Worm (Caenorhabditis elegans) whole organism, L4/young adult: ENCODE results near the gene K01A2.10.
A peak's percentile ranks its signal among the peaks of the same experiment; 100 is the strongest.

Experiments
- W03F9.2 ChIP-seq: fragments of 150-350 bp; optimal IDR thresholded peaks from 2 replicates; lab custom pipeline; 2014; ENCODE audit warnings: missing biosample characterization, missing genetic modification characterization
- dao-5 ChIP-seq: sonication (generic microtip); optimal IDR thresholded peaks from 2 replicates; lab custom pipeline; 2016; ENCODE audit warnings: missing genotype, missing genetic modification characterization, moderate library complexity, missing compliant biosample characterization
- him-1 ChIP-seq: sonication (generic microtip); optimal IDR thresholded peaks from 2 replicates; lab custom pipeline; 2016; ENCODE audit warnings: missing genotype, missing genetic modification reagents, missing genetic modification characterization, missing compliant biosample characterization

K01A2.10 gene

DNA sequence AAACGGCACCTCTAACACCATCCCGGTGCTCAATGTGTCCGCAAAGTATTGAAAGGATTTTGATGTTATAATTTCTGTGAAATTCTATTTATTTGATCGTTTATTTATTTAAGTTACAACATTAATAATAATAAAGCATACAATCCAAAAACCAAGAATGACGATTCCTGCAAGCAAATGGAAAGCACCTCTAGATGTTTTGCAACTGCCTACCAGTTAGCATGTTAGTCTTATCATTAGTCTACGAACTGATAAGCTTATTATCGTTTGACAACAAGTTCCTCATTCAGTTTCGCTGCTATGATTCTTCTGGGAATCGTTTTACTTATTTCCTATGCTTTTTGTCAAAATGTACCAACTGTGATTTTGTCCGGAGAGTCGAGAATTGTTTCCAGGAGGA lies 23.2 kb downstream of the K01A2.10 start, which contains the start of gene K01A2.6:
K01A2.6 (plus strand) TSS at position 301 of the 400 bp plus-strand sequence.
- TF ChIP-seq W03F9.2 (tag; lab: Kevin White, UChicago) (no peak), him-1 (tag; lab: Kevin White, UChicago) (no peak), dao-5 (tag; lab: Kevin White, UChicago) (no peak)

DNA sequence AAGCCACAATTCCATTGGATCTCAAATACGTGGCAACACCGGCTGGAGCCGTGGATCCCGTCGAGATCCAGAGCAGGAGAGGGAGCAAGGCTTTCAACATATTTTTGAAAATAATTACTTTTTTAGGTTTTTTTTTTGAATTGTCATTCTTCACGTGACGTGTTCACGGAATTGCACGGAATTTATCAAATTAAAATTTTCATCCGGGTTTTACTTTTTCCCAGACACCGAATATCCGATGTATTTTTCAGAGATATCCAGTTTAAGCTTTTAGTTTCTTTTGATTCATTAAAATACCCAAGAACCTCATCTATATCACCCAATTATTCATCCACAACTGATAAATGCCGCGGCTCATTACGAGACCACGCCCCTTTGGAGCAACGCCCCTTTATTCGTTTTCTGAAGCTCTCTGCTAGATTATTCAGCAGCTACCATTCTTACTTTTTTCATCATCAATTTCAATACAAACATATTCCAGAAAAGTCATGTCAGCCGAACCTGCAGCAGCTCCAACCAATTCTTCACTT lies 25.9 kb downstream of the K01A2.10 start, which contains the start of the genes clec-117 and B0432.1:
clec-117 (minus strand) TSS at position 101 of the 530 bp plus-strand sequence.
B0432.1 (plus strand) TSS at position 480 of the 530 bp plus-strand sequence.
- TF ChIP-seq him-1 (tag; lab: Kevin White, UChicago) (no peak), W03F9.2 (tag; lab: Kevin White, UChicago) (no peak), dao-5 (tag; lab: Kevin White, UChicago) (no peak)

DNA sequence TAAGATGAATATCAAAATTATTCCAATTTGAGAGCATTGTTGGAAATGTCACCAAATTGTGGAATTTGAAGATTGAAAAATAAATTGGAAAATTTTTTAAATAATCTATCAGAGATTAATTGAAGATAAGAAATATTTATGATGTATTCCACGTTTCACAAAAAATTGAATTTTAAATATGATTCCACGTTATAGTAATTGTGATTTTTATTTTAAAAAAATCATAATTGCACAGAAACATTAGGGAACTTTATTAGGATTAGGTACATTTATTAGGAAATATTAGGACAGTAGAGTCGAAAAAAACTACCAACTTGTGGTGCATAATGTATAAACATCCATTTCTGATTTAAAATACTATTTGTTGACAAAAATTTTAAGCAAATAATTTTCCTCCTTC lies 28.3 kb downstream of the K01A2.10 start, which contains the start of gene B0432.11:
B0432.11 (minus strand) TSS at position 101 of the 400 bp plus-strand sequence.
- TF ChIP-seq dao-5 (tag; lab: Kevin White, UChicago) = no peak
- TF ChIP-seq W03F9.2 (tag; lab: Kevin White, UChicago) = no peak
- TF ChIP-seq him-1 (tag; lab: Kevin White, UChicago) = no peak

DNA sequence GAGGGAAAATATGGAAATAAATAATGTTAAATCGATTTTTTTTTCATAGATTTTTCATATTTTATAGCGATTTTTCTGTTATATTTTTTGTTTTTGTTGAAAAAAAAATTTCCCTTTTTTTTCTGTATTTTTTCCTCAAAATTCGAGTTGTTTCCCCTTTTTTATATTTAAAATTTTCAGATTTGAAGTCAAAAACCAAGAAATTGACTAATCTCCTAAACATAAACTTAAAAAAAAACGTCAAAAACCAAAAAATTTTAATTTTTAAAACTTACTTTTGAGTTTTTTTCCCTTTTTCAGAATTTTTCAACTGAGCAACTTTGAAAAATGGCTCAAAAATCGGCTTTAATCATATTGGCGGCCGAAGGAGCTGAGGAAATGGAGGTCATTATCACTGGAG lies 32.6 kb downstream of the K01A2.10 start, which contains the start of gene djr-1.1:
djr-1.1 (plus strand) TSS at position 301 of the 400 bp plus-strand sequence.
- TF ChIP-seq W03F9.2 (tag; lab: Kevin White, UChicago) = no peak
- TF ChIP-seq dao-5 (tag; lab: Kevin White, UChicago) = no peak
- no peak for TF ChIP-seq him-1 (tag; lab: Kevin White, UChicago)

DNA sequence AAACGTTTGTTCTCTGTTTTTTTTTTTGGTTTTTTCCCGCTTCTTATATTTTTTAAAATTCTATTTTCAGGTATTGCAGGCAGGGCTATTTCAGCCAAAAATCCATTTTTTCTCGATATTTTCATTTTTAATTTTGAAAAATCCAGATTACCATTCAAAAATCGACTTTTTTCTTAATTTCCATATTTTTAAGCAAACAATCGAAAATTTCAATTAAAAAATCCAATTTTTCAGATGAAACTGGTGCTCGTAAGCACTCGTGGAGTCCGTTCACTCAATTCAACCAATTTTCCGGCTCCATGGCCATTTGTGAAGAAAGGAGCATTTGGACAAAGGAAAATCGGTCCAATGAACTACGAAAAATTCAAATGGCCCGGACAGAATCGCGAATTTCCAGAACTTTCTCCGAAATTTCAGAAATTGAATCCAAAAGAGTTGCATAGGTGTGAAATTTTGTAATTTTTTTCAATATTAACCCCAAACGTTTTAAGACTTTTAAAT lies 34.1 kb downstream of the K01A2.10 start, which contains the start of gene mrpl-41:
mrpl-41 (plus strand) TSS at position 235 of the 501 bp plus-strand sequence.
- TF ChIP-seq W03F9.2 (tag; lab: Kevin White, UChicago) = no peak
- no peak for TF ChIP-seq him-1 (tag; lab: Kevin White, UChicago)
- TF ChIP-seq dao-5 (tag; lab: Kevin White, UChicago) = no peak

DNA sequence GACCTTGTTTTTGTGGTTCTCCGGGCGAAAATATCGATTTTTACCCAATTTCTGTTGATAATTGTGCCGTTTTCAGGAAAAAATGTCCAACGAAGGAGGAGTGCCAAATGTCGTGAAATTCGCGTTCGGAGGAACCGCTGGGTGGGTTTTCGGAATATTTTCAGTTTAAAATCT lies 36.5 kb downstream of the K01A2.10 start, which contains the start of gene misc-1:
misc-1 (plus strand) TSS at position 75 of the 174 bp plus-strand sequence.
- TF ChIP-seq dao-5 (tag; lab: Kevin White, UChicago) (no peak), W03F9.2 (tag; lab: Kevin White, UChicago) (no peak), him-1 (tag; lab: Kevin White, UChicago) (no peak)

DNA sequence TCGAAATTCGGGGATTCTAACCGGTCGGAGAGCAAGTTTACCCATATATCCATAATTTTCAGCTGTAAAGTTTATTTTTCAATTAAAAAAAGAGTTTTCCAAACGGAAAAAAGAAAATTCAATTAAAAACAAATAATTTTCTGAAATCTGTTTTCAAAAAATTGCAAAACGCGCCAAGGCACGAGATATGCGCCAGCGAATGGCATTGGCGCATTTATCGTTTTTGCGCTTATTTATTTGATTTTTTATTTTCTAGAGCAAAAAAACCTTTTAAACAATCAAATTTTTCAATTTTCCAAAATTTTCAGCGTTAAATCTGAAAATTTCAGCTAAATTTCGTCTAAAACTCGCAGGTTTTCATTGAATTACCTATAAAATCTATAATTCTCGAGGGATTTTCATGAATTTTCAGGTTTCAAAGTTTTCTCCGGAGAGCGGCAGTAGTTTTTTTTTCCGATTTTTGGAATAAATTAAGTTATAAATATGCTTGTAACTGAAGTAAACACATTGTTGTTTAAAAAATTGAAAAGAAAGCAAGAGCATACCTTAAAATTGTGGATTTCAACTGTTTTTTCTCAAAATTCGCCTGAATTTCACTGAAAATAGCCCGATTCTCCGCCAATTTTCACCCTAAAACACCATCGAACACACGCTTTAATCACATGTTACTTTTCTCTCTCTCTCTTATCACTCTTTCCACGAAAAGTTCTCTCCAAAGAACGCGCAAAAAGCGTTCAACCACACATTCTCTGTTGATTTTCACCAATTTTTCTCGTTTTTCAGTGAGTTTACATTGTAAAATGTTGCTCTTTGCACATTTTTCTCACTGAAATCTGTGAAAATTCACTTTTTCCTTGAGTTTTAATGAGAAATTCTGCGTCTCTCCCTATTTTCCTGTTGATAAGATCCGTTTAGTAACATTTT lies 37.0 kb downstream of the K01A2.10 start, which contains the start of gene B0432.10:
B0432.10 (minus strand) TSS at position 649 of the 924 bp plus-strand sequence.
- TF ChIP-seq him-1 (tag; lab: Kevin White, UChicago) (no peak), dao-5 (tag; lab: Kevin White, UChicago) (no peak), W03F9.2 (tag; lab: Kevin White, UChicago) (peak; percentile 84)

DNA sequence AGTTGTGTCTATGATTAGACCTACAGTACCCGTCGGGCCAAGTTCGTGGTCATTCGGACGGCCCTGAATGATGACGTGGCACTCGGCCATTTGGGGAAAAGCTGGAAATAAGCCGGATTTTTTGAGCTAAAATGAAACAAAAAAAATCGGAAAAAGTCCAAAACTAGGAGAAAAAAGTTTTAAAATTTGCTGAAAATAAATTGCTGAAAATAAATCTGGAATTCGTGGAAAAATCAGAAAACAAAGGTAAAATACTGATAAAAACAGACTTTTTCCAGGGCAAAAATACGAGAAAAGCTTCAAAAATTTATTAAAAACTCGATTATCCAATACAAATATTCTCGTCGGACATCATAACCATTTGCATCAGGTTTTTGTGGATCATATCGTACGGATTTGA lies 39.3 kb downstream of the K01A2.10 start, which contains the start of gene B0432.9:
B0432.9 (minus strand) TSS at position 101 of the 400 bp plus-strand sequence.
- TF ChIP-seq W03F9.2 (tag; lab: Kevin White, UChicago) (no peak), him-1 (tag; lab: Kevin White, UChicago) (no peak), dao-5 (tag; lab: Kevin White, UChicago) (no peak)

DNA sequence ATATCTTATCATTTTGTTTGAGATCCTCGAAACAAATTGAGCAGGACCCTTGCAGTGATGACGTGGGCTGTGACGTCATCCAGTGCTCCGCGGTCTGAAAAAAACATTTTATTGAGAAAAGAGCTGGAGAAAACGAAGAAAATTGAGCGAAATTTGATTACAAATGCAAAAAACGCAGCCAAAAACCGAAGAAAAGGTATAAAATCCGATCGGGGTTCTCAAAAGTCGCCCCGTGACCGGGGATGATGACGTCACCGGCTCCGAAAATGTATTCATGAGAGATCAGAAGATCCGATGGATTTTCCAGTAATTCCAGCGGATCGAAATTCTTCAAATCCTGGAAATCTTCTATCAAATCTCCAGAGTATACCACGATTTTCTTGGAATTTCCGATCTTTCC lies 40.4 kb downstream of the K01A2.10 start, which contains the start of gene trul-1:
trul-1 (minus strand) TSS at position 101 of the 400 bp plus-strand sequence.
- no peak for TF ChIP-seq W03F9.2 (tag; lab: Kevin White, UChicago)
- no peak for TF ChIP-seq him-1 (tag; lab: Kevin White, UChicago)
- no peak for TF ChIP-seq dao-5 (tag; lab: Kevin White, UChicago)

DNA sequence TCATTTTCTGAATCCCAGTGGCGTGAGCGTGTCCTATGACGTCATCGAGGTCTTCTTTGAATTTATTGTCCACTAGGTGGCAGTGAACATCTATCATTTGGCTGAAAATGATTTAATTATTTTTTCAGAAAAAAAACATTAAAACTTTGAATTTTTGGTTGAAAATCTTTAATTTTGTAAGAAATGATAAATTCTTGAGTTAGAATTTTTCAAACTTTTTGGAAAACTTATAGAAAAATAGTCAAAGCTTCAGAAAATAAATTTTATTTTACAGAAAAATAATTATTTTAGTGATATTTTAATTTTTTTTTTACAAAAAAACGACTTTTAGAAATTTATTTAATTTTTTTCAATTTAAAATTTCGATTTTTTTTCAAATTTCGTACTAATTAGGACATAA lies 44.3 kb downstream of the K01A2.10 start, which contains the start of gene B0432.8:
B0432.8 (minus strand) TSS at position 101 of the 400 bp plus-strand sequence.
- no peak for TF ChIP-seq dao-5 (tag; lab: Kevin White, UChicago)
- TF ChIP-seq W03F9.2 (tag; lab: Kevin White, UChicago) = no peak
- no peak for TF ChIP-seq him-1 (tag; lab: Kevin White, UChicago)

DNA sequence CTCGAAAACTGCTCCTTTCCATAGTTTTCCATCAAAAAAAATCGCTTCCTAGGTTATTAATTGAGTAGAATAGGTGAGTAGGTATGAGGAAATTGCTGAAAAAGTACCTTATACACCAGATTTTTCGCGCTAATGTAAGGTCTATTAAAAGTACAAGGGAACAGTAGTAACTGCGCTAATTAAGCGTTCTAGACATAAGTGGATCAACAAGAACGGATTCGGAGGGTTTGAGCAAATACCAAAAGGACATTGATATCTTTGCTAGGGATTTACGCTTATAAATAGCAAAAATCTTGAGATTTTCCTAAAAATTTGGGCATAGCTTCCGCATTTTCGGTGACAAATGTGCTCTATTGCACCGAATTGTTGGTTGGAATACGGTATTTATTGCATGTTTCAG lies 49.0 kb downstream of the K01A2.10 start, which contains the start of gene B0432.7:
B0432.7 (minus strand) TSS at position 101 of the 400 bp plus-strand sequence.
- TF ChIP-seq dao-5 (tag; lab: Kevin White, UChicago) = no peak
- TF ChIP-seq W03F9.2 (tag; lab: Kevin White, UChicago) = no peak
- no peak for TF ChIP-seq him-1 (tag; lab: Kevin White, UChicago)
